Fruit fly (Drosophila melanogaster) whole organism, prepupa: ENCODE data around the gene cad.

Experiments
- CG11902 ChIP-seq: fragments of 200-800 bp; sonication (Bioruptor generic); optimal IDR thresholded peaks from 3 replicates; lab custom pipeline; 2016; ENCODE audit warnings: missing biosample characterization, missing genetic modification characterization
- Eip75B ChIP-seq: fragments of 200-800 bp; sonication (Bioruptor generic); optimal IDR thresholded peaks from 3 replicates; lab custom pipeline; 2016; ENCODE audit warnings: missing biosample characterization, missing genetic modification characterization
- Ets96B ChIP-seq: fragments of 200-800 bp; optimal IDR thresholded peaks from 2 replicates; lab custom pipeline; 2019; ENCODE audit warnings: missing biosample characterization, mild to moderate bottlenecking, missing genetic modification characterization, moderate library complexity
- Gug ChIP-seq: fragments of 200-800 bp; sonication (Bioruptor generic); IDR thresholded peaks from 2 replicates; pipeline ENCODE4 v1.3.6; 2022; ENCODE audit warnings: missing biosample characterization, missing genetic modification characterization
- Smox ChIP-seq: fragments of 200-800 bp; sonication (Bioruptor generic); optimal IDR thresholded peaks from 3 replicates; lab custom pipeline; 2016; ENCODE audit warnings: missing biosample characterization, missing genetic modification characterization
- acj6 ChIP-seq: fragments of 200-800 bp; sonication (Bioruptor generic); optimal IDR thresholded peaks from 3 replicates; lab custom pipeline; 2016; ENCODE audit warnings: missing biosample characterization, missing genetic modification characterization
- dac ChIP-seq: fragments of 200-800 bp; sonication (Bioruptor generic); optimal IDR thresholded peaks from 2 replicates; lab custom pipeline; 2017; ENCODE audit warnings: missing biosample characterization, mild to moderate bottlenecking, missing genetic modification characterization

DNA sequence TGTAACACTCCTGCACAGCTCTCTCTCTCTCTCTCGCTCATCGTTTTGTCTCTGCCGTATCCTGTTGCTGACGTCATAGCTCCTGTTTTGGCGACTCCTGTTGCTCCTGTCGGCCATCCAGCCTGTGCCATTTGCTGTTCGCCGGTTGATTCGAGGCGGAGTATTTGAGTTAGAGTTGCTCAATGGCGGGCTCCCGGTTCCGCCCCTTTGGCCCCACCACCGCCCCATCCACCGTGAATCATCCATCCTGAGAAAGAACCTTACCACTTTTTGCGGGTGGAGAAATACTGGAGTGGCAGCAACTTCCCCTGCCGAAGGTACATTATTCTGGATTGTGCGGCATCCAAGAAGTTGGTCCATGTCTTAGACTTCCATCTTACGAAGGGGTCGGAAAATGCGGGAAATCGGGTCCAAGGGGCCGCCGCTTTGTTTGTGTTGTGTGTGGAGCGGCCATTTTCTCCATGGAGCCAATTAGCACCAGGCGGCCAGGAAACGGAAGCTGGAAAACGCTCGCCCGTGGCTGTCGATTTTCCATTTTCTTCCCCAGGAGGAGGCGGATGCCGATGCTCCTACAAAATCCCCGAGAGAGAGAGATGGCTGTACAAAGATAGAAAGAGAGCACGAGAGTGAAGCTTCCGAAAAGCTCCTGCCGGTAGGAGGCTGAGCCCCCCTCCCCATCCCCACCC is 38.1 kb downstream of the cad start:
- no peak for TF ChIP-seq CG11902 (GFP tag; lab: Kevin White, UChicago)
- no peak for TF ChIP-seq Smox
- TF ChIP-seq Eip75B (GFP tag; lab: Kevin White, UChicago): no peak
- TF ChIP-seq Gug: no peak
- no peak for TF ChIP-seq acj6 (GFP tag; lab: Kevin White, UChicago)
- no peak for TF ChIP-seq dac (GFP tag; lab: Kevin White, UChicago)
- TF ChIP-seq Ets96B: no peak
